Worm (Caenorhabditis elegans) whole organism, early embryonic: Measurements from ENCODE around the gene cua-1.
"Not testable (repeated sequence)": the region's sequence is repeated elsewhere in the genome, so short reads cannot be mapped to it uniquely, and the experiment has no call there.

Source experiments
- B0310.2 ChIP-seq: sonication (generic microtip); optimal IDR thresholded peaks from 2 replicates; lab custom pipeline; 2016; ENCODE audit warnings: mild to moderate bottlenecking, missing genetic modification characterization, missing compliant biosample characterization
- F13C5.2 ChIP-seq: sonication (generic microtip); optimal IDR thresholded peaks from 2 replicates; lab custom pipeline; 2017; ENCODE audit warnings: mild to moderate bottlenecking, missing genetic modification characterization, inconsistent platforms, missing compliant biosample characterization
- aly-1 ChIP-seq: sonication (generic microtip); optimal IDR thresholded peaks from 2 replicates; lab custom pipeline; 2016; ENCODE audit warnings: missing genetic modification characterization, missing compliant biosample characterization
- ama-1 ChIP-seq: fragments of 150-350 bp; optimal IDR thresholded peaks from 2 replicates; lab custom pipeline; 2014
- ceh-13 ChIP-seq: fragments of 200-800 bp; sonication (Bioruptor generic); optimal IDR thresholded peaks from 2 replicates; lab custom pipeline; 2018; ENCODE audit warnings: mild to moderate bottlenecking, missing genetic modification characterization, missing compliant biosample characterization
- ceh-36 ChIP-seq: sonication (generic microtip); optimal IDR thresholded peaks from 2 replicates; lab custom pipeline; 2016; ENCODE audit warnings: missing genetic modification characterization, inconsistent platforms, missing compliant biosample characterization
- ets-7 ChIP-seq: sonication (generic microtip); optimal IDR thresholded peaks from 2 replicates; lab custom pipeline; 2016; ENCODE audit warnings: missing genotype, missing genetic modification characterization, missing compliant biosample characterization
- flt-1 ChIP-seq: fragments of 200-800 bp; sonication (Bioruptor generic); IDR thresholded peaks from 2 replicates; pipeline ENCODE4 v1.3.6; 2022; ENCODE audit warnings: missing genetic modification characterization, missing compliant biosample characterization
- hmbx-1 ChIP-seq: sonication (generic microtip); optimal IDR thresholded peaks from 2 replicates; lab custom pipeline; 2016; ENCODE audit warnings: mild to moderate bottlenecking, missing genetic modification characterization, missing compliant biosample characterization
- hmg-4 ChIP-seq: fragments of 200-800 bp; sonication (Bioruptor generic); optimal IDR thresholded peaks from 2 replicates; lab custom pipeline; 2018; ENCODE audit warnings: mild to moderate bottlenecking, missing genetic modification characterization, missing compliant biosample characterization
- hnd-1 ChIP-seq: sonication (generic microtip); optimal IDR thresholded peaks from 2 replicates; lab custom pipeline; 2016; ENCODE audit warnings: missing genetic modification characterization, missing compliant biosample characterization
- pes-1 ChIP-seq: fragments of 200-800 bp; sonication (Bioruptor generic); IDR thresholded peaks from 2 replicates; pipeline ENCODE4 v1.3.6; 2022; ENCODE audit warnings: missing genetic modification reagents, missing genetic modification characterization, missing compliant biosample characterization
- scrt-1 ChIP-seq: fragments of 200-800 bp; sonication (Bioruptor generic); IDR thresholded peaks from 2 replicates; pipeline ENCODE4 v1.3.6; 2022; ENCODE audit warnings: missing genetic modification characterization, missing compliant biosample characterization
- sea-1 ChIP-seq: fragments of 200-800 bp; sonication (Bioruptor generic); conservative IDR thresholded peaks from 2 replicates; pipeline ENCODE4 v1.3.6; 2022; ENCODE audit warnings: missing genetic modification characterization, missing compliant biosample characterization
- tbx-11 ChIP-seq: fragments of 200-800 bp; sonication (Bioruptor generic); IDR thresholded peaks from 2 replicates; pipeline ENCODE4 v1.3.6; 2022; ENCODE audit warnings: missing genetic modification characterization, missing compliant biosample characterization
- tbx-37 ChIP-seq: fragments of 200-800 bp; sonication (Bioruptor generic); conservative IDR thresholded peaks from 2 replicates; pipeline ENCODE4 v1.3.6; 2022; ENCODE audit warnings: missing genetic modification reagents, missing genetic modification characterization, missing compliant biosample characterization
- tra-4 ChIP-seq: sonication (generic microtip); optimal IDR thresholded peaks from 2 replicates; lab custom pipeline; 2017; ENCODE audit warnings: missing genetic modification characterization, missing compliant biosample characterization

cua-1 gene

DNA sequence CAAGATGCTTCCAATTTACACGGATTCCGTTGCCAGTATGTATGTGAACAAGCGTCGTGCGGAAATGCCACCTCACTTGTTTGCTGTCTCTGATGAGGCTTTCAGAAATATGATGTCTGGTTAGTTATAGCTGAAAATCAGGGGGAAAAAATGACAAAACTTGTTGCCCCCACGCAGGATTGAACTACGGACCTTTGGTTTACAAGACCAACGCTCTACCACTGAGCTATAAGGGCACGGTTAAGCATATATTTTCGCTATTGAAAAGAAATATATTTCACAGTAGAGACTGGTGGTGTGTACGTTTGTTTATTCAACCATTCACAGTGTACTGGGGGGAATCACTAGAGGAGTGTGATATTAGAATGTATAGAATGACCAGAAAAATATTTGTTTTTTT lies 43.9 kb downstream of the cua-1 start:
- no peak for TF ChIP-seq hmbx-1 (tag; lab: Kevin White, UChicago)
- no peak for TF ChIP-seq sea-1
- no peak for TF ChIP-seq tbx-37 (GFP tag; lab: Robert Waterston, UW)
- no peak for TF ChIP-seq hnd-1
- no peak for TF ChIP-seq ama-1

DNA sequence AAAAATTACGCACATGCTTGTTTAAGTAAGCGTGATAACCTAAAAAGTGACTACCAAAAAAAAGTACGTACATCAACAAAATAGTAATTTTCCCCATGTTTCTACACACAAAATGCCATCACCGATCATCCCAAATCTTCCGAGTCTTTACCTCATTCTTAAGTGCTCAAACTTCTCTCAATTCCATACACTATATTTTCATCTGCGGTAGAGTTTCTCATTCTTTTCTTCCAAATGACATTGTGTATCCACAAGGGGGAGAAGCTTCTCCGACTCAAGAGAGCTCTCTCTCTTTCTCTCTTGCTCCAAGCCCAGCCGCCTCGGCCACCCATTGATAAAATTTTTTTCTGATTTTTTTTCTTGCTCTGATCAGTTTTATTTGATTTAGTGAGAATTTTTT lies 45.6 kb downstream of the cua-1 start, which contains the start of gene myo-6:
TSS of gene myo-6 (plus strand) at position 301 of the 400 bp plus-strand sequence.
- TF ChIP-seq tbx-37 (GFP tag; lab: Robert Waterston, UW), result no peak
- TF ChIP-seq scrt-1, result no peak
- no peak for TF ChIP-seq hnd-1
- no peak for TF ChIP-seq ceh-13 (GFP tag; lab: Kevin White, UChicago)
- TF ChIP-seq hmg-4, result no peak
- TF ChIP-seq hmbx-1 (tag; lab: Kevin White, UChicago), result no peak
- no peak for TF ChIP-seq sea-1

DNA sequence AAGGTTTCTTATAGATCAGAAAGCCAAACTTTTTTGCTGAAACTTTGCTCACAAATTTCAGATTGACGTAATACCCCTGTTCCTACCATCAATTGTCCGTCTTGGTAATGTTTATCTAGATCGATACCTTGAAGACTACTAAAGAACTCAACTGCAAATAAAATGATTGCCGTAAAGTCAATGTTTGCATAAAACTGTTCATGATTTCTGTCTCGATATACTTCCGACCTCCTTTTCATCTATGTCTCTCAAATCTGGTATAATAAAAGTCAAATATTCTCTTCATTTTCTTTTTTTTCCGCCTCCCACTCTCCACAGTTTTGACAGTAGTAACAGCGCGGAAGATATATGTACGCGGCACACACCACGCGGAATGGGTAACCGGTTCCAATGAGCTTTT lies 49.6 kb downstream of the cua-1 start, which contains the start of gene nas-1:
TSS of gene nas-1 (plus strand) at position 301 of the 400 bp plus-strand sequence.
- TF ChIP-seq ama-1 (no peak), tbx-11 (GFP tag; lab: Robert Waterston, UW) (no peak), hmbx-1 (tag; lab: Kevin White, UChicago) (no peak), hmg-4 (no peak), B0310.2 (no peak), tbx-37 (GFP tag; lab: Robert Waterston, UW) (no peak)

DNA sequence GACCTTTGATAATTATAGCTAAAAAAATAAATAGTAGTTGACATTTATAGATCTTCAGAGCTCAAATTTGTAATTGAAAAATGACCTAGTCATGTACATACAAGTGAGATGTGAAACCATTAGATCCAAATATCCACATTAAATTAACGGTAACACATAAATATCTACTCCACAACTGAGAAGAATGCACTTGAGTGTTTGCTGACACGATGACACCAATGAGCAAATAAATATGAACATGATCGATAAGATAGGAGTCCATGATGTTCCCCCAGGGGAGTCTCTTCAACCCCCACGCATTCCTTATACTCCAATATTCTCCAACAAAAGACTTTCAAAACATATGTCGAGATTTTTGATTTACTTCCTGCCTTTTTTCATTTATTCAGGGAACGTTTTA lies 50.7 kb downstream of the cua-1 start, which contains the start of gene ttr-52:
TSS of gene ttr-52 (plus strand) at position 301 of the 400 bp plus-strand sequence.
- TF ChIP-seq hnd-1 (no peak), hmbx-1 (tag; lab: Kevin White, UChicago) (no peak), ets-7 (tag; lab: Kevin White, UChicago) (no peak), B0310.2 (no peak), ama-1 (no peak), hmg-4 (no peak)

DNA sequence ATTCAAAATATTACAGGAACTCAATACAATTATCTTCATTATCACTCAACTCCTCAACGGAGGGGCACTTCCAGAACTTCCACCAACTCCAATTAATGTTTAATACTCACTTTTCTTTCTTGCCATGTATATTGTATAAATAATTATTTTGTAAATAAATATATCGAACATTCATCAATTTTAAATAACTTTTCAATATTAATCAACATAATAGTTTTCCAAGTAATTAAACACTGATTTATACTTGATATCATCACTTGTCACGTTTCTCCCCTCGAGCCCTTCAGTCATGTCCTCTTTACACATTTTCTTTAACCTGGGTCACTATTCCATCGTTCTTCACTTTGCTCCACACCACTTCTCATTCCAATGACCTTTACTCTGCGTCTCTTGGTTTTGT lies 52.2 kb downstream of the cua-1 start, which contains the start of gene mig-18:
TSS of gene mig-18 (plus strand) at position 301 of the 400 bp plus-strand sequence.
- TF ChIP-seq tra-4 (tag; lab: Kevin White, UChicago) (no peak), B0310.2 (no peak), F13C5.2 (no peak), ama-1 (no peak), ceh-13 (GFP tag; lab: Kevin White, UChicago) (no peak), tbx-11 (GFP tag; lab: Robert Waterston, UW) (no peak), ceh-36 (no peak)

DNA sequence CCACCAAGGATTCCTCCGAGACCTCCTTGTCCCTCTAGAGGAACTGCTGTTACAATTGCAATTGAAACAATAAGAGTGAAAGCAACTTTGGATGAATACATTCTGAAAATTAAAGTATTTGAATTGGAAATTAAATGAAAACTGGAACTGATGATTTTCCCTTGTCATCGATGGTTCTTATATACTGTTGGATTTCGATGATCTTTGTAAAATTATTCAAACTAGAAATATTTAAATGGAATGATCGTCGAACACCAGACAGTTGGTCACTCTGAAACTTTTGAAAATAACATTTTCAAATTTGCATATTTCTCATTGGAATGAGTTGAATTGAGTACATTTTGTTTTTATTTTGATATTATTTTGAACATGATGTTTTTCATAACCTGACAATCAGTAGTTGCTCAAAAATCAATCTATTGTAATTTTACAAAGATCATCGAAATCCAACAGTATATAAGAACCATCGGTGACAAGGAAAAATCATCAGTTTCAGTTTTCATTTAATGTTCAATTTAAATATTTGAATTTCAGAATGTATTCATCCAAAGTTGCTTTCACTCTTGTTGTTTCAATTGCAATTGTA lies 53.3 kb downstream of the cua-1 start, which contains the start of the genes srlf-9 and srlf-10:
TSS of gene srlf-9 (minus strand) at position 101 of the 586 bp plus-strand sequence.
TSS of gene srlf-10 (plus strand) at position 536 of the 586 bp plus-strand sequence.
- TF ChIP-seq hmg-4; pes-1 (GFP tag; lab: Robert Waterston, UW); hmbx-1 (tag; lab: Kevin White, UChicago): not testable (repeated sequence)

DNA sequence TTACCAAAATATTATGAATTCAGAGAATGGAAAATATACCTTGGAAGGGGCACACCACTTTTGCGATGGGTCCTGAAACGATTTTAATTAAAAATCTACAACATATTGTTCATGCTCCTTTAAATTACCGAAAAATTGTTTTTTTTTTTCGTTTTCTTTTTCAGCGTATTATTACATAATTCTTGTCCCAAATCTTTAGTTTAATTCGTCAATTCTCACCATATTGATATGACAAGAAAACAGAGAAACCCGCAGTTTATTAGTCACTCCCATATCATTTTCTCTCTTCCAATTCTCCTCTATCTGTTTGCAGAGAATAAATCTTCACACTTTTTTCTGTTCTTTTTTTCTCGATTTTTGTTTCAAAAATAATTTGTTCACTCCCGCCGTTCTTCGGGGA lies 59.8 kb downstream of the cua-1 start, which contains the start of gene F11F1.1:
TSS of gene F11F1.1 (plus strand) at position 301 of the 400 bp plus-strand sequence.
- TF ChIP-seq hnd-1, result no peak
- TF ChIP-seq ama-1, result no peak
- no peak for TF ChIP-seq scrt-1
- TF ChIP-seq ets-7 (tag; lab: Kevin White, UChicago), result no peak
- no peak for TF ChIP-seq ceh-36
- TF ChIP-seq hmg-4, result no peak
- no peak for TF ChIP-seq tbx-37 (GFP tag; lab: Robert Waterston, UW)
- TF ChIP-seq F13C5.2, result no peak
- TF ChIP-seq flt-1 (GFP tag; lab: Robert Waterston, UW), result no peak
- TF ChIP-seq B0310.2, result no peak

DNA sequence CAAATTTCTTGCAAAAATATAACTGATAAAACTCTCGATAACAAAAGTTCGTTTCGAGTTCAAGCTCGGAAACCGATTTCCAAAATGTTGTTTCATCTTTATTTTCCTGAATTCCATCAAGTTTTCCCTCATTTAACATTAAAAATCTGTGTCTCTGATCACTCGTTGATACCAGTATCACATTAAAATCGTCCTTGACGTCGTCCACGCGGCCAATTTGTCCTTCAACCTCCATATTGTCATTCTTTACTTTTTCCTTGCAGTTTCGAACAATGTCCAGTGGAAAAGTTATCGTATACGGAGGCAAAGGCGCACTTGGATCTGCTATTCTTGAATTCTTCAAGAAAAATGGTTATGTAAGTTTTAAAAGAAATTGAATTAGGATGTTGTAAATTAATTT lies 61.5 kb downstream of the cua-1 start, which contains the start of gene qdpr-1:
TSS of gene qdpr-1 (plus strand) at position 264 of the 400 bp plus-strand sequence.
- TF ChIP-seq ama-1, result no peak
- no peak for TF ChIP-seq F13C5.2
- no peak for TF ChIP-seq ceh-36
- TF ChIP-seq scrt-1, result no peak
- TF ChIP-seq B0310.2, result no peak
- TF ChIP-seq hmbx-1 (tag; lab: Kevin White, UChicago), result no peak
- TF ChIP-seq hnd-1, result no peak
- no peak for TF ChIP-seq sea-1
- TF ChIP-seq ceh-13 (GFP tag; lab: Kevin White, UChicago), result no peak

DNA sequence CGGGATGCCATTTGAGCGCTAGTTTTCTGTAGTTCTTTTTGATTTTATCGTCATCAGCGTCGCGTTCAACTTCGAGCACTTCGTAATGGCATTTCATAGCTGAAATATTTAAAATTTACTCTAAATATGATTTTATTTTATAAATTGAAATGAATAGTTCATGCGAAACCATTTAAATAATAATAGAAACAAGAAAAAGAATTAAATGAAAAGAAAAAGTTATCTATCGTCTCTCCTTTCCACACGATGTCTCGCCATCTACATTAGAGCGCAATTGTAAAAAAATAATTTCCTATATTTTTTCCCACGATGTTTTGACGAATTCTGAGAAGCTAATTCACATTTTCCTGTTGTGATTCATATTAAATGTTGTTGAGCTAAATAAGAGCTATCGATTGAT lies 61.9 kb downstream of the cua-1 start, which contains the start of gene dnj-17:
TSS of gene dnj-17 (minus strand) at position 101 of the 400 bp plus-strand sequence.
- TF ChIP-seq sea-1 (no peak), tbx-11 (GFP tag; lab: Robert Waterston, UW) (no peak), hmg-4 (no peak), pes-1 (GFP tag; lab: Robert Waterston, UW) (no peak), tbx-37 (GFP tag; lab: Robert Waterston, UW) (no peak)

DNA sequence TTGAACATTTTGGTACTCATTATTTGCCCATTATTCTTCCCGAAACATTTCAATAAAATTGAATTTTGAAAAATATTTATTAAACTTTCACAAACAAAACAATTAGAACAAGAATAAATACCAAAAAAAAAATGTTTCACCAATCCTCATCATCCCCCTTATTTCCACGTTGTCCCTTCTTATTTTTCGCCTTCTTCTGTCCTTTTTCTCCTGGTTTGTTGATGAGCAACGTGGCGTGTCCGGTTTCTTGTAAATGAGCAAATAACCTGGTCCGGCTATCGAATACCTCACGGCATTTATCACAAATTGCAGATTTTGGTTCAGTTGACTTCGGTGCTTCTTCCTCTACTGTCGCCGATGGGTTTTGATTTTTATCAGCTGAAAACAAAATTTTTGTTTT lies 64.3 kb downstream of the cua-1 start:
- TF ChIP-seq hnd-1 (no peak), ama-1 (no peak), tbx-37 (GFP tag; lab: Robert Waterston, UW) (no peak), pes-1 (GFP tag; lab: Robert Waterston, UW) (no peak), hmg-4 (no peak), ets-7 (tag; lab: Kevin White, UChicago) (no peak), hmbx-1 (tag; lab: Kevin White, UChicago) (no peak), sea-1 (no peak), F13C5.2 (no peak), ceh-13 (GFP tag; lab: Kevin White, UChicago) (no peak), ceh-36 (no peak), flt-1 (GFP tag; lab: Robert Waterston, UW) (no peak), B0310.2 (no peak), tbx-11 (GFP tag; lab: Robert Waterston, UW) (no peak), tra-4 (tag; lab: Kevin White, UChicago) (no peak), aly-1 (tag; lab: Kevin White, UChicago) (no peak), scrt-1 (no peak)
